Fruit fly (Drosophila melanogaster): ENCODE results near the gene CG31115.

Gene CG31115

dm6 chr3R:25051441-25052097 lies 14.8 kb downstream of the CG31115 start (continued):
- TF ChIP-seq CG18599 (GFP tag; optimal IDR thresholded peaks at IDR 0.05) (peak; percentile 56), h (optimal IDR thresholded peaks at IDR 0.05) (no peak), CG14667 (GFP tag; IDR thresholded peaks at IDR 0.05) (no peak), gt (GFP tag; IDR thresholded peaks at IDR 0.05) (no peak), PHDP (tag; optimal IDR thresholded peaks at IDR 0.05) (peak; percentile 16), CG16863 (GFP tag; optimal IDR thresholded peaks at IDR 0.05) (no peak), CG2678 (tag; optimal IDR thresholded peaks at IDR 0.05) (peak; percentile 5), cwo (GFP tag; optimal IDR thresholded peaks at IDR 0.05) (no peak), ttk (GFP tag; IDR thresholded peaks at IDR 0.05) (no peak), CTCF (GFP tag; optimal IDR thresholded peaks at IDR 0.05) (no peak), CG13775 (GFP tag; optimal IDR thresholded peaks at IDR 0.05) (no peak), gem (tag; optimal IDR thresholded peaks at IDR 0.05) (peak; percentile 24), CG18764 (GFP tag; optimal IDR thresholded peaks at IDR 0.05) (no peak), pita (GFP tag; optimal IDR thresholded peaks at IDR 0.05) (no peak), Dp (GFP tag; optimal IDR thresholded peaks at IDR 0.05) (no peak), Pdp1 (GFP tag; optimal IDR thresholded peaks at IDR 0.05) (peak in 1 of 2 experiments; percentile 86), tup (GFP tag; optimal IDR thresholded peaks at IDR 0.05) (no peak), CG6854 (GFP tag; optimal IDR thresholded peaks at IDR 0.05) (no peak), CG3407 (GFP tag; optimal IDR thresholded peaks at IDR 0.05) (no peak), HLH4C (GFP tag; IDR thresholded peaks at IDR 0.05; ENCODE audit: partially characterized antibody) (no peak), CG11504 (tag; optimal IDR thresholded peaks at IDR 0.05) (no peak), lov (optimal IDR thresholded peaks at IDR 0.05) (no peak), lov (GFP tag; IDR thresholded peaks at IDR 0.05) (no peak), CG2712 (tag; optimal IDR thresholded peaks at IDR 0.05) (no peak), pum (GFP tag; optimal IDR thresholded peaks at IDR 0.05) (no peak), TFAM (GFP tag; optimal IDR thresholded peaks at IDR 0.05) (no peak), NK7.1 (GFP tag; optimal IDR thresholded peaks at IDR 0.05) (no peak), Opbp (GFP tag; IDR thresholded peaks at IDR 0.05; ENCODE audit: partially characterized antibody) (no peak), z (GFP tag; IDR thresholded peaks at IDR 0.05) (no peak), Kr (GFP tag; optimal IDR thresholded peaks at IDR 0.05) (no peak), sisA (GFP tag; IDR thresholded peaks at IDR 0.05) (no peak), slbo (GFP tag; IDR thresholded peaks at IDR 0.05) (peak; percentile 51; the same call in 1 of the 2 replicates), hb (GFP tag; IDR thresholded peaks at IDR 0.05; ENCODE audit: partially characterized antibody) (no peak), Jarid2 (GFP tag; optimal IDR thresholded peaks at IDR 0.05) (no peak), org-1 (GFP tag; optimal IDR thresholded peaks at IDR 0.05) (no peak), CG12744 (GFP tag; optimal IDR thresholded peaks at IDR 0.05) (no peak), CG34376 (GFP tag; optimal IDR thresholded peaks at IDR 0.05) (peak; percentile 43), kni (GFP tag; optimal IDR thresholded peaks at IDR 0.05) (no peak), Taf1 (GFP tag; IDR thresholded peaks at IDR 0.05) (peak; percentile 22; the same call in 1 of the 2 replicates), grn (GFP tag; optimal IDR thresholded peaks at IDR 0.05) (peak; percentile 18), Oli (tag; optimal IDR thresholded peaks at IDR 0.05) (no peak), Trl (optimal IDR thresholded peaks at IDR 0.05) (no peak), Trl (GFP tag; optimal IDR thresholded peaks at IDR 0.05) (no peak), ssp (GFP tag; IDR thresholded peaks at IDR 0.05) (no peak), Hr78 (GFP tag; optimal IDR thresholded peaks at IDR 0.05) (no peak), unpg (GFP tag; optimal IDR thresholded peaks at IDR 0.05) (no peak), Poxn (GFP tag; IDR thresholded peaks at IDR 0.05) (no peak), CG1603 (tag; optimal IDR thresholded peaks at IDR 0.05) (peak; percentile 20), HmgD (GFP tag; optimal IDR thresholded peaks at IDR 0.05) (no peak), fu2 (GFP tag; optimal IDR thresholded peaks at IDR 0.05) (no peak), az2 (GFP tag; optimal IDR thresholded peaks at IDR 0.05) (no peak)
